Worm (Caenorhabditis elegans) whole organism, young adult: ENCODE data around the gene C25E10.12.

Experiments
- F23B12.7 ChIP-seq: sonication (generic microtip); optimal IDR thresholded peaks from 2 replicates; lab custom pipeline; 2017; ENCODE audit warnings: missing genetic modification characterization, mild to moderate bottlenecking, missing compliant biosample characterization, antibody characterized with exemption, moderate library complexity; ENCODE audit not compliant: insufficient read depth
- T26A5.8 ChIP-seq: sonication (generic microtip); optimal IDR thresholded peaks from 2 replicates; lab custom pipeline; 2016; ENCODE audit warnings: missing genetic modification characterization, missing compliant biosample characterization
- attf-5 ChIP-seq: fragments of 200-800 bp; sonication (Bioruptor generic); optimal IDR thresholded peaks from 2 replicates; lab custom pipeline; 2018; ENCODE audit warnings: mild to moderate bottlenecking, missing genetic modification characterization, missing compliant biosample characterization
- him-1 ChIP-seq: sonication (generic microtip); optimal IDR thresholded peaks from 2 replicates; lab custom pipeline; 2016; ENCODE audit warnings: missing genotype, missing genetic modification reagents, missing genetic modification characterization, missing compliant biosample characterization
- mel-28 ChIP-seq: sonication (generic microtip); optimal IDR thresholded peaks from 2 replicates; lab custom pipeline; 2016; ENCODE audit warnings: borderline replicate concordance, mild to moderate bottlenecking, missing genetic modification characterization, missing compliant biosample characterization
- mxl-1 ChIP-seq: sonication (generic microtip); optimal IDR thresholded peaks from 2 replicates; lab custom pipeline; 2016; ENCODE audit warnings: missing genetic modification characterization, missing compliant biosample characterization
- nhr-90 ChIP-seq: sonication (generic microtip); optimal IDR thresholded peaks from 2 replicates; lab custom pipeline; 2016; ENCODE audit warnings: missing genotype, mild to moderate bottlenecking, missing genetic modification characterization, missing compliant biosample characterization
- pha-4 ChIP-seq: fragments of 150-350 bp; sonication (generic microtip); optimal IDR thresholded peaks from 2 replicates; lab custom pipeline; 2014; ENCODE audit warnings: missing biosample characterization, missing genetic modification reagents, missing genetic modification characterization
- sptf-2 ChIP-seq: fragments of 200-800 bp; sonication (Bioruptor generic); optimal IDR thresholded peaks from 2 replicates; lab custom pipeline; 2018; ENCODE audit warnings: mild to moderate bottlenecking, missing genetic modification characterization, missing compliant biosample characterization

ce11 chrV:9013765-9014164 is 48.5 kb downstream of the C25E10.12 start, which contains the start of gene srh-201:
- TF ChIP-seq sptf-2 (GFP tag; lab: Kevin White, UChicago) (no peak), F23B12.7 (tag; lab: Kevin White, UChicago) (no peak), pha-4 (tag; lab: Kevin White, UChicago) (no peak), T26A5.8 (tag; lab: Kevin White, UChicago) (no peak), mxl-1 (tag; lab: Kevin White, UChicago) (no peak), nhr-90 (no peak), attf-5 (GFP tag; lab: Kevin White, UChicago) (no peak), mel-28 (no peak), him-1 (no peak)
